Worm (Caenorhabditis elegans): ENCODE results near the gene B0250.5.

Gene B0250.5

DNA sequence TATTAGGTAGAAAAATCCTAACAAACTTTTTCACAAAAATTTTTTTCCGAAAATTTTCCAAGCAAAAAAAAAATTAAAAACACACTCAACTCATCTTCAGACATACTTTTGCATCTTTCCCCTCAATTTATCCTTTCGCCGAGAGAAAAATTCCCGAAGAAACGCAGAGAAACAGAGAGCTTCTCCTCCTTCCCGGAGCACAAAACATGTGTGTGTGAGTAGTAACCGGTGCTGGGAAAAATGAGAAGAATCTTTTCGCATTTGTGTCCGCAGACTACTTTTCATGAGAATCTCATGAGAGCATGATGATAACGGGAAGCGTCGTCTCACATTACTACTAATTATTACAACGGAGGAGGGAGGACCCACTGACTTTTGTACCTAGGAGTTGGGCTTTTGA, 7.2 kb upstream of the B0250.5 start (continued):
- no peak for TF ChIP-seq nhr-85 (tag)

DNA sequence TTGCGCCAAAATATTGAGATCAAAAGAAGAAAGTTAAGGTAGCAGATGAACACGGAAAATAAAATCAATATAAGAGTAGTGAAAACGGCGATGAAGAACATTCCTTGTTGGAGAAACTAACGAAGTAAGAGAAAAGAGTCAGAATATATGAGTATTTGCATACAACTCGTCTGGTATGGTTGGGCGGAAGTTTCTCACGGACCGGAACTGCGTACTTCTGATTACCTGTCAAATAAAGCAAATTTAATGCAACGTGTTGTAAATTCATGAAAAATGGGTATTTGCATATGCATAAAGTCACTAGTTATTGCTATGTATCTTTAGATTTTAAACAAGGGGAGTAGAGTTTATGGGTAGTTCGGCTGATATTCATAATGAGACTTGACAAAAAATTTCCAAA, 4.6 kb upstream of the B0250.5 start, which contains the start of gene srbc-78:
Gene srbc-78 (minus strand): TSS at position 101 of the 400 bp plus-strand sequence.
- TF ChIP-seq egl-27 (tag; optimal IDR thresholded peaks at IDR 0.05) (no peak), nhr-19 (GFP tag; conservative IDR thresholded peaks at IDR 0.05) (no peak), ceh-90 (tag; optimal IDR thresholded peaks at IDR 0.05) (no peak), nhr-84 (tag; optimal IDR thresholded peaks at IDR 0.05) (no peak), mef-2 (tag; optimal IDR thresholded peaks at IDR 0.05) (no peak), irx-1 (tag; optimal IDR thresholded peaks at IDR 0.05) (no peak), unc-30 (tag; optimal IDR thresholded peaks at IDR 0.05) (no peak), unc-62 (GFP tag; optimal IDR thresholded peaks at IDR 0.05) (no peak), ceh-63 (GFP tag; optimal IDR thresholded peaks at IDR 0.05) (no peak), nhr-237 (tag; optimal IDR thresholded peaks at IDR 0.05) (no peak), nhr-12 (tag; optimal IDR thresholded peaks at IDR 0.05) (no peak), xbp-1 (tag; optimal IDR thresholded peaks at IDR 0.05) (no peak), ama-1 (optimal IDR thresholded peaks at IDR 0.05) (no peak), F16B12.6 (tag; optimal IDR thresholded peaks at IDR 0.05) (no peak), C04F5.9 (tag; optimal IDR thresholded peaks at IDR 0.05) (no peak), C16A3.4 (tag; optimal IDR thresholded peaks at IDR 0.05) (no peak)

DNA sequence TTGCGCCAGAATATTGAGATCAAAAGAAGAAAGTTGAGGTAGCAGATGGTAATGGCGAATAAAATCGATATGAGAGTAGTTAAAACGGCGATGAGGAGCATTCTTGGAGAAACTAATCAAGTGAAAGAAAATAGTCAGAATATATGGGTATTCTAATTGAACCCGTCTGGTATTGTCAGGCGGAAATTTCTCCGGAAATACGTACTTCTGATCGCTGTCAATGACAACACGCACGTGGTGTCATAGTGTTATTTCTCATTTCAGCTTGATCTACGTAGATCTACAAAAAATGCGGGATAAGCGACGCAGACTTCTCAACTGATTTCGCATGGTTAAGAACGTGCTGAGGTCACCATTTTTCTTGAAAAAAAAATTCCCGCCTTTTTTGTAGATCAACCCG, 1.3 kb upstream of the B0250.5 start, which contains the start of gene srbc-79:
Gene srbc-79 (minus strand): TSS at position 101 of the 400 bp plus-strand sequence.
- TF ChIP-seq nhr-85 (tag) (peak; percentile 19), zip-4 (GFP tag; optimal IDR thresholded peaks at IDR 0.05) (no peak)

- TF ChIP-seq egl-13 (tag; optimal IDR thresholded peaks at IDR 0.05) = no peak
- no peak for TF ChIP-seq ceh-8 (GFP tag; optimal IDR thresholded peaks at IDR 0.05)
- TF ChIP-seq efl-1 (optimal IDR thresholded peaks at IDR 0.05) = no peak
- peak in 1 of 2 experiments; percentile 25 for TF ChIP-seq efl-1 (GFP tag; optimal IDR thresholded peaks at IDR 0.05 in 1 of 2)
- peak; percentile 38 for TF ChIP-seq elt-2 (tag; optimal IDR thresholded peaks at IDR 0.05)
Observed at ce11 chrV:20497537-20497936, 3.8 kb downstream of the B0250.5 start.

- TF ChIP-seq lin-35 (GFP tag; optimal IDR thresholded peaks at IDR 0.05) = peak in 1 of 2 experiments; percentile 15
- TF ChIP-seq ztf-4 (tag; optimal IDR thresholded peaks at IDR 0.05) = no peak
- peak; percentile 15 for TF ChIP-seq lin-14 (GFP tag; optimal IDR thresholded peaks at IDR 0.05)
- no peak for TF ChIP-seq dpl-1 (GFP tag; optimal IDR thresholded peaks at IDR 0.05)
- no peak for TF ChIP-seq vab-15 (tag; optimal IDR thresholded peaks at IDR 0.05)
- peak in 1 of 2 experiments; percentile 12 for TF ChIP-seq mdl-1 (tag; optimal IDR thresholded peaks at IDR 0.05)
- no peak for TF ChIP-seq mab-9 (GFP tag; IDR thresholded peaks at IDR 0.05)
- TF ChIP-seq nhr-47 (tag; optimal IDR thresholded peaks at IDR 0.05) = no peak
- TF ChIP-seq nhr-71 (tag; optimal IDR thresholded peaks at IDR 0.05) = peak; percentile 18
- TF ChIP-seq ceh-88 (GFP tag; IDR thresholded peaks at IDR 0.05) = no peak
- no peak for TF ChIP-seq isw-1 (GFP tag; IDR thresholded peaks at IDR 0.05)
- no peak for TF ChIP-seq nhr-84 (tag; optimal IDR thresholded peaks at IDR 0.05)
- no peak for TF ChIP-seq tlp-1 (tag; optimal IDR thresholded peaks at IDR 0.05)
- peak; percentile 72 for TF ChIP-seq elt-2 (tag; optimal IDR thresholded peaks at IDR 0.05)
Observed at ce11 chrV:20498980-20499379, 5.3 kb downstream of the B0250.5 start, which contains the start of gene dct-16. Gene dct-16, minus strand, starts transcription at chrV:20499057.

- TF ChIP-seq irx-1 (tag; optimal IDR thresholded peaks at IDR 0.05) (no peak), pax-3 (tag; optimal IDR thresholded peaks at IDR 0.05) (no peak), nhr-20 (tag; optimal IDR thresholded peaks at IDR 0.05) (no peak), fkh-10 (GFP tag; optimal IDR thresholded peaks at IDR 0.05) (no peak), elt-3 (tag; optimal IDR thresholded peaks at IDR 0.05) (no peak), efl-3 (GFP tag; optimal IDR thresholded peaks at IDR 0.05) (no peak), ceh-88 (GFP tag; IDR thresholded peaks at IDR 0.05) (no peak), sox-4 (tag; optimal IDR thresholded peaks at IDR 0.05) (no peak), hlh-17 (GFP tag; optimal IDR thresholded peaks at IDR 0.05; ENCODE audit: borderline replicate concordance) (no peak), tbx-2 (tag; optimal IDR thresholded peaks at IDR 0.05) (no peak), lsy-2 (tag; optimal IDR thresholded peaks at IDR 0.05) (no peak), nhr-77 (tag; optimal IDR thresholded peaks at IDR 0.05) (no peak), egl-27 (tag; optimal IDR thresholded peaks at IDR 0.05) (no peak)
Observed at ce11 chrV:20499642-20500041, 5.9 kb downstream of the B0250.5 start.
